Worm (Caenorhabditis elegans) whole organism, L4/young adult: ENCODE results near the gene ttr-1.
A peak's percentile ranks its signal among the peaks of the same experiment; 100 is the strongest.

Source experiments
- W03F9.2 ChIP-seq: fragments of 150-350 bp; optimal IDR thresholded peaks from 2 replicates; lab custom pipeline; 2014; ENCODE audit warnings: missing biosample characterization, missing genetic modification characterization
- dao-5 ChIP-seq: sonication (generic microtip); optimal IDR thresholded peaks from 2 replicates; lab custom pipeline; 2016; ENCODE audit warnings: missing genotype, missing genetic modification characterization, moderate library complexity, missing compliant biosample characterization
- him-1 ChIP-seq: sonication (generic microtip); optimal IDR thresholded peaks from 2 replicates; lab custom pipeline; 2016; ENCODE audit warnings: missing genotype, missing genetic modification reagents, missing genetic modification characterization, missing compliant biosample characterization

ttr-1 gene

DNA sequence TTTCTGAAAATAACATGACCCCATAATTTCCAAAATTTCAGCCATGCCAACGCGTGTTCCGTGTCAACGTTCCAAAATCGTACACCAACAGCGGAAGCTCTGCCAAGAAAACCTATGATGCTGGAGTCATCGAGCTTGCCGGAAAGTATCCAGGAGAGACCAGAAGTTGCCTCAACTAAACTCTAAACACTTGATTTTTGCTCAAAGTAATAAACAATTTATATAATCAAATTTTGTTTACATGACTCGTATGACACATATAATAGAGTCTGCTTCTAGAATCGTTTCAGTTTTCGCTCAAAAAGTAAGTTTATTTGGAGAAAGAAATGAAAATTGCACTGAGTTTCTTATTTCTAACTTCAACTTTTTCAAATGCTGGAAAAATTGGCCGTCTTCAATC is at the start of gene ttr-1:
Gene ttr-1 (plus strand): TSS at position 301 of the 400 bp plus-strand sequence.
- TF ChIP-seq W03F9.2 (tag; lab: Kevin White, UChicago) (no peak), dao-5 (tag; lab: Kevin White, UChicago) (no peak), him-1 (tag; lab: Kevin White, UChicago) (no peak)

DNA sequence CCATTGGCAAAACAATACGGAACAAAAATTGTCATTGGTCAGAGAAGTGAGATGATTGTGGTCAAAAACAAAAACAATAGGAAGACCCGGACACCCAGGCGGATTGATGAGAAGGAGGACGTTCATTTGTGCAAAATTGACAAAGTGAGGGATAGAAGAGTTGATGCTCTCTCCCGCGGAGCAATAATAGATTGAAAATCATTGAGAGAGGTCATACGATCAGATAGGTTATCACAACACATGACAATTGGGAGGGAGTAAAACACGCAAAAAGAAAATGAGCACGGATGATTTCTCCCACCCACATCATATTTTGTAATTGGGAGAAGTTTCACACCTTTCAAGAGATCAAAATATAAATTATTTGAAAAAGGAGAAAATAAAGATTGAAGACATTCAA is 43.3 kb upstream of the ttr-1 start:
- no peak for TF ChIP-seq W03F9.2 (tag; lab: Kevin White, UChicago)
- no peak for TF ChIP-seq him-1 (tag; lab: Kevin White, UChicago)
- TF ChIP-seq dao-5 (tag; lab: Kevin White, UChicago): no peak

- TF ChIP-seq W03F9.2 (tag; lab: Kevin White, UChicago) (no peak), dao-5 (tag; lab: Kevin White, UChicago) (no peak), him-1 (tag; lab: Kevin White, UChicago) (no peak)
Observed at ce11 chrIII:9886323-9886722, 42.6 kb upstream of the ttr-1 start.

- TF ChIP-seq him-1 (tag; lab: Kevin White, UChicago): no peak
- no peak for TF ChIP-seq dao-5 (tag; lab: Kevin White, UChicago)
- TF ChIP-seq W03F9.2 (tag; lab: Kevin White, UChicago): no peak
Observed at ce11 chrIII:9891324-9891723, 37.6 kb upstream of the ttr-1 start, which contains the start of gene alg-4. TSS of gene alg-4 (minus strand) at chrIII:9891424.

- TF ChIP-seq W03F9.2 (tag; lab: Kevin White, UChicago): no peak
Observed at ce11 chrIII:9892855-9893254, 36.0 kb upstream of the ttr-1 start, which contains the start of gene mam-7. TSS of gene mam-7 (plus strand) at chrIII:9893155.

ce11 chrIII:9899720-9900119 is 29.2 kb upstream of the ttr-1 start:
- TF ChIP-seq W03F9.2 (tag; lab: Kevin White, UChicago) (no peak), him-1 (tag; lab: Kevin White, UChicago) (no peak), dao-5 (tag; lab: Kevin White, UChicago) (no peak)

ce11 chrIII:9903694-9904292 is 25.1 kb upstream of the ttr-1 start:
- TF ChIP-seq W03F9.2 (tag; lab: Kevin White, UChicago) (no peak), dao-5 (tag; lab: Kevin White, UChicago) (no peak), him-1 (tag; lab: Kevin White, UChicago) (no peak)

DNA sequence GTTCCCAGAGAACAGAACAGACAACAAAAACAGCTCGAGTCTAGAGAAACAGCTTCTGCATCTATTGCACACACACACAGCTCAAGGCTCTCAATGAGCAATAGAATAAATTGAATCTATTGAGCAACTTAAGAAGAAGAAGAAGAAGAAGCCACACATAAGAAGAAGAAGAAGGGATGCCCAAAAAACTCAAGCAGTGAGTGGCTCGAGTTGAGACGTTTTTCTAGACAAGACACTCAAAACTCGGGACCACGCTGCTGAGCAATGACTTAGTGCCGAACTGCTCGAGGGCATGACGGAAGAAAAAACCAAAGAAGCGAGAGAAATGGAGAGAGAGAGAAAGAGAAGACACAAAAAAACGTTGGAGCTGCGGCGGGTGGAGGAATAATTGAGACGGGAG is 23.6 kb upstream of the ttr-1 start:
- TF ChIP-seq him-1 (tag; lab: Kevin White, UChicago) (peak; percentile 37), W03F9.2 (tag; lab: Kevin White, UChicago) (no peak)

- TF ChIP-seq dao-5 (tag; lab: Kevin White, UChicago) (no peak), him-1 (tag; lab: Kevin White, UChicago) (no peak), W03F9.2 (tag; lab: Kevin White, UChicago) (no peak)
Observed at ce11 chrIII:9907574-9907973, 21.3 kb upstream of the ttr-1 start.

- no peak for TF ChIP-seq W03F9.2 (tag; lab: Kevin White, UChicago)
- no peak for TF ChIP-seq dao-5 (tag; lab: Kevin White, UChicago)
- no peak for TF ChIP-seq him-1 (tag; lab: Kevin White, UChicago)
Observed at ce11 chrIII:9908769-9909168, 20.1 kb upstream of the ttr-1 start.

DNA sequence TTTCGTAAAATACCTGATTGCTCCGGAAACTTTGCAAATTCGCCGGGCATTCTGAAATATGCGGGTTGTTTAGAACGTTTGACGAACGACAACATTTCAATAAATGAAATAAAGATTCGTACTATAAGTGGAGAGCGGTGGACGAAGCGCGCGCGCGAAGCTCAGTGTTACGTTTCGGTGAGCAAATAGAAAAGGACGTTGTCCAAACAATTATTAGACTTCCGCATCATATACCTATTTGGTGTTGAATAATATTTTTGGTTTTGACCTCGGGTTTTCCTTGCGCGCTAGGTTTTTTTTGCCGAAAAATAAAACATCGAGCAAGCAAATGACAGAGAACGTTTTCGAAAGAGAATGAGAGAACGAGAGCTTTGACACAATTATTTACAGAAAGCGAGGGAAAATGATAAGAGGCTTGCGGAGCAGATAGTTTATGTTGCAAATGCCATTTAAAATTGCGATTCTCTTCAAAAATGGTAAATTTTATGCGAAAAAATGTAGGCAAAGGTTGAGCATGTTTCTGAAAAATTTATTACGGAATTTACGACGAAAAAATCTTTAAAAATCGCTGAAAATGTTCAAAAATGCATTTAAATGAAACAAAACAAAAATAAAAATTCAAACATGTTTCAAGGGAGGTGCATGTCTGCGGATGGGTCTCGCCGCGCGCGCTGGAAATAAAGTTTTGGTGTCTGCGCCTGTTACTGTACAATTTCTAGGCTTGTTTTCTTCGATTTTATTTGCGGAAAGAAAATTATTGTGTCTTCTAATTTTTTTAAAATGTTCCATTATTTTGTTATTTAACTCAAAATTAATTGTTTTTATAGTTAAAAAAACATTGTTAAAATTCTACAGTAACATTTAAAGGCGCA is 18.0 kb upstream of the ttr-1 start, which contains the start of the genes cyld-1 and F40F12.9:
Gene cyld-1 (minus strand): TSS at position 51 of the 872 bp plus-strand sequence.
Gene F40F12.9 (plus strand): TSS at position 721 of the 872 bp plus-strand sequence.
- TF ChIP-seq W03F9.2 (tag; lab: Kevin White, UChicago) (peak; percentile 17), him-1 (tag; lab: Kevin White, UChicago) (no peak)

DNA sequence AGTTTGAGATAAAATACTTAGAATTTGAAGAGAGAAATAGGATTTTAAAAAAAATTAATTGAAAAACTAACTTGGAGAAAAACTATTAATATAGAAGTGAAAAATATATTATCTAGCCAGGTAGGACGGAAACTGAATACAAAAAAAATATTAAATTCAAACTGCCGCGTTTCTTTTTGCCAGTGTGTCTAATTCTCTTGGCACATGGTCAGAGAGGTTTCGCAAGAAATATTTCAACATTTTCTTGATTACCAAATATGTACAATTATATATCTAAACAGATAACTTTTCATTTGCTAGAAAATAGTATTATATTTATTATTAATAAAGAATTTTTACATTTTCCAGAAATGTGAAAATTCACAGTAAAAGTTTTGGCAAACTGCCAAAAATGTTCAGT is 16.4 kb upstream of the ttr-1 start:
- TF ChIP-seq him-1 (tag; lab: Kevin White, UChicago) (no peak), W03F9.2 (tag; lab: Kevin White, UChicago) (no peak), dao-5 (tag; lab: Kevin White, UChicago) (no peak)

DNA sequence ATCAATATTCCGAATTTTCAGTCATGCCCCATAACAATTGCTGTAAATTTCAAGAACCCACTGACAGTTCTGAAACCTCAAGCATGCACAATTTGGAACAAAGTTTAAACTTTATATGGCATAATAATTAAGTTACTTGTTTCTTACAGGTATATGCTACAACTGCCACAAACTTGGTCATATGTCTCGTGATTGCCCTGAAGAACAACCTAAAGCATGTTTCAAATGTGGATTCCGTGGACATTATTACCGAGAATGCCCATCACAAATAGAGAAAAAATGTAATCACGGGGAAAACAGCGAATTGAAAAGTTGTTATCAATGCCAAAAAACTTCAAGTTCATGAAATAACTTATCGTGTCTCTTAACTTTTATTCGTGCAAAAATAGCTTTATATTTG is 15.9 kb upstream of the ttr-1 start:
- TF ChIP-seq W03F9.2 (tag; lab: Kevin White, UChicago): no peak
- TF ChIP-seq him-1 (tag; lab: Kevin White, UChicago): no peak
- TF ChIP-seq dao-5 (tag; lab: Kevin White, UChicago): no peak
